Fruit fly (Drosophila melanogaster) whole organism, prepupa: Measurements from ENCODE around the gene sbr.
A peak's percentile ranks its signal among the peaks of the same experiment; 100 is the strongest.

Source experiments
- Blimp-1 ChIP-seq: fragments of 200-800 bp; sonication (Bioruptor generic); optimal IDR thresholded peaks from 3 replicates; lab custom pipeline; 2017; ENCODE audit warnings: missing biosample characterization, missing genetic modification characterization, mild to moderate bottlenecking, moderate library complexity, missing genetic modification reagents
- CG11762 ChIP-seq: fragments of 200-800 bp; sonication (Bioruptor generic); optimal IDR thresholded peaks from 3 replicates; lab custom pipeline; 2016; ENCODE audit warnings: missing biosample characterization, missing genetic modification characterization; ENCODE audit not compliant: insufficient read depth
- CG11902 ChIP-seq: fragments of 200-800 bp; sonication (Bioruptor generic); optimal IDR thresholded peaks from 3 replicates; lab custom pipeline; 2016; ENCODE audit warnings: missing biosample characterization, missing genetic modification characterization
- CG15336 ChIP-seq: fragments of 200-800 bp; sonication (Bioruptor generic); IDR thresholded peaks from 2 replicates; pipeline ENCODE4 v1.3.6; 2022; ENCODE audit warnings: missing biosample characterization, missing genetic modification characterization
- CG1621 ChIP-seq: fragments of 200-800 bp; sonication (Bioruptor generic); optimal IDR thresholded peaks from 3 replicates; lab custom pipeline; 2018; ENCODE audit warnings: missing biosample characterization, mild to moderate bottlenecking, missing genetic modification characterization
- CG3032 ChIP-seq: fragments of 200-800 bp; optimal IDR thresholded peaks from 2 replicates; lab custom pipeline; 2019; ENCODE audit warnings: missing biosample characterization, mild to moderate bottlenecking, missing genetic modification characterization, moderate library complexity
- CG31627 ChIP-seq: fragments of 200-800 bp; sonication (Bioruptor generic); optimal IDR thresholded peaks from 3 replicates; lab custom pipeline; 2016; ENCODE audit warnings: missing biosample characterization, missing genetic modification characterization
- CG32006 ChIP-seq: fragments of 200-800 bp; sonication (Bioruptor generic); optimal IDR thresholded peaks from 3 replicates; lab custom pipeline; 2017; ENCODE audit warnings: missing biosample characterization, mild to moderate bottlenecking, missing genetic modification characterization
- CG3919 ChIP-seq: fragments of 200-800 bp; sonication (Bioruptor generic); optimal IDR thresholded peaks from 3 replicates; lab custom pipeline; 2016; ENCODE audit warnings: missing biosample characterization, missing genetic modification characterization
- CG4318 ChIP-seq: fragments of 200-800 bp; sonication (Bioruptor generic); optimal IDR thresholded peaks from 3 replicates; lab custom pipeline; 2017; ENCODE audit warnings: missing biosample characterization, mild to moderate bottlenecking, missing genetic modification characterization
- CG6163 ChIP-seq: fragments of 200-800 bp; sonication (Bioruptor generic); IDR thresholded peaks from 3 replicates; pipeline ENCODE4 v1.3.6; 2022; ENCODE audit warnings: missing biosample characterization, missing genetic modification characterization
- CG6854 ChIP-seq: fragments of 200-800 bp; sonication (Bioruptor generic); optimal IDR thresholded peaks from 2 replicates; lab custom pipeline; 2017; ENCODE audit warnings: missing biosample characterization, mild to moderate bottlenecking, missing genetic modification characterization
- CG8119 ChIP-seq: fragments of 200-800 bp; sonication (Bioruptor generic); IDR thresholded peaks from 3 replicates; pipeline ENCODE4 v1.3.6; 2022; ENCODE audit warnings: missing biosample characterization, missing genetic modification characterization
- CG9139 ChIP-seq: fragments of 200-800 bp; sonication (Bioruptor generic); optimal IDR thresholded peaks from 3 replicates; lab custom pipeline; 2017; ENCODE audit warnings: missing biosample characterization, mild to moderate bottlenecking, missing genetic modification characterization
- Eip78C ChIP-seq: fragments of 200-800 bp; sonication (Bioruptor generic); peaks from one replicate; lab custom pipeline; 2016; ENCODE audit warnings: missing biosample characterization, missing genetic modification characterization
- Eip93F ChIP-seq: fragments of 200-800 bp; sonication (Bioruptor generic); optimal IDR thresholded peaks from 2 replicates; lab custom pipeline; 2016; ENCODE audit warnings: missing biosample characterization, mild to moderate bottlenecking, missing genetic modification characterization
- Ets96B ChIP-seq: fragments of 200-800 bp; optimal IDR thresholded peaks from 2 replicates; lab custom pipeline; 2019; ENCODE audit warnings: missing biosample characterization, mild to moderate bottlenecking, missing genetic modification characterization, moderate library complexity
- Hr4 ChIP-seq: fragments of 200-800 bp; sonication (Bioruptor generic); optimal IDR thresholded peaks from 3 replicates; lab custom pipeline; 2016; ENCODE audit warnings: missing biosample characterization, missing genetic modification characterization
- Met ChIP-seq: fragments of 200-800 bp; sonication (Bioruptor generic); optimal IDR thresholded peaks from 3 replicates; lab custom pipeline; 2016; ENCODE audit warnings: missing biosample characterization, missing genetic modification characterization
- OdsH ChIP-seq: fragments of 200-800 bp; sonication (Bioruptor generic); optimal IDR thresholded peaks from 3 replicates; lab custom pipeline; 2016; ENCODE audit warnings: missing biosample characterization, missing genetic modification characterization
- Smox ChIP-seq: fragments of 200-800 bp; sonication (Bioruptor generic); optimal IDR thresholded peaks from 3 replicates; lab custom pipeline; 2016; ENCODE audit warnings: missing biosample characterization, missing genetic modification characterization
- Sox102F ChIP-seq: fragments of 200-800 bp; sonication (Bioruptor generic); optimal IDR thresholded peaks from 2 replicates; lab custom pipeline; 2016; ENCODE audit warnings: missing biosample characterization, mild to moderate bottlenecking, missing genetic modification characterization
- Sox14 ChIP-seq: fragments of 200-800 bp; sonication (Bioruptor generic); optimal IDR thresholded peaks from 3 replicates; lab custom pipeline; 2016; ENCODE audit warnings: missing biosample characterization, missing genetic modification characterization
- Sox15 ChIP-seq: fragments of 200-800 bp; sonication (Bioruptor generic); optimal IDR thresholded peaks from 3 replicates; lab custom pipeline; 2016; ENCODE audit warnings: missing biosample characterization, missing genetic modification characterization
- dsx ChIP-seq: fragments of 200-800 bp; optimal IDR thresholded peaks from 3 replicates; lab custom pipeline; 2019; ENCODE audit warnings: missing biosample characterization, mild to moderate bottlenecking, missing genetic modification characterization, moderate library complexity; ENCODE audit not compliant: poor library complexity, severe bottlenecking
- eg ChIP-seq: fragments of 200-800 bp; sonication (Bioruptor generic); IDR thresholded peaks from 3 replicates; pipeline ENCODE4 v1.3.6; 2022; ENCODE audit warnings: missing biosample characterization, missing genetic modification characterization
- esn ChIP-seq: fragments of 200-800 bp; sonication (Bioruptor generic); optimal IDR thresholded peaks from 2 replicates; lab custom pipeline; 2016; ENCODE audit warnings: missing biosample characterization, mild to moderate bottlenecking, missing genetic modification characterization, moderate library complexity
- lz ChIP-seq: fragments of 200-800 bp; sonication (Bioruptor generic); optimal IDR thresholded peaks from 3 replicates; lab custom pipeline; 2016; ENCODE audit warnings: missing biosample characterization, missing genetic modification characterization
- net ChIP-seq: fragments of 200-800 bp; sonication (Bioruptor generic); optimal IDR thresholded peaks from 3 replicates; lab custom pipeline; 2016; ENCODE audit warnings: missing biosample characterization, missing genetic modification characterization
- spab ChIP-seq: fragments of 200-800 bp; sonication (Bioruptor generic); optimal IDR thresholded peaks from 2 replicates; lab custom pipeline; 2017; ENCODE audit warnings: missing biosample characterization, mild to moderate bottlenecking, missing genetic modification characterization, missing genetic modification reagents
- svp ChIP-seq: fragments of 200-800 bp; sonication (Bioruptor generic); peaks from one replicate; lab custom pipeline; 2016; ENCODE audit warnings: missing biosample characterization, missing genetic modification characterization
- vri ChIP-seq: fragments of 200-800 bp; sonication (Bioruptor generic); optimal IDR thresholded peaks from 3 replicates; lab custom pipeline; 2016; ENCODE audit warnings: missing biosample characterization, mild to moderate bottlenecking, missing genetic modification characterization

The sbr gene

DNA sequence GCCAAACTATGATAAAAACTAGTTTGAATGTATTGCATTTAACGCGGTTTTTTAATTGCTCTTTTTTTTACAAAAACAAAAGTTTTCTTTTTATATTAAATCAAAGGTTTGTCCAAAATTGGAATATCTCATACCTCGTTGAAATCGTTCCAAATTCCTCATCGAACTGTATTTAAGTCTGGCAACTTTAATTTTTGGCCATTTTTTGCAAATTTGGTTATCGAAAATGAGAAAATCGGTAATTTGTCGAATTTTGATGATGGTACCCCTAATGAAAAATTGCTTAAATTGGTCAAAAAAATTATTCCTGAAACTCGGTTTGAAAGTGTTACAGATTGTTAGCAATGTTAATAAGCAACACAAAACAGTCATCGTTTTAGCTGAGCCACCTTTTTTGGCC, 59.5 kb downstream of the sbr start:
- TF ChIP-seq Sox15, result no peak
- TF ChIP-seq Sox14 (GFP tag; lab: Kevin White, UChicago), result no peak
- no peak for TF ChIP-seq net
- TF ChIP-seq lz (GFP tag; lab: Kevin White, UChicago), result no peak
- no peak for TF ChIP-seq eg (GFP tag; lab: Robert Waterston, UW)
- TF ChIP-seq Blimp-1 (GFP tag; lab: Kevin White, UChicago), result no peak

DNA sequence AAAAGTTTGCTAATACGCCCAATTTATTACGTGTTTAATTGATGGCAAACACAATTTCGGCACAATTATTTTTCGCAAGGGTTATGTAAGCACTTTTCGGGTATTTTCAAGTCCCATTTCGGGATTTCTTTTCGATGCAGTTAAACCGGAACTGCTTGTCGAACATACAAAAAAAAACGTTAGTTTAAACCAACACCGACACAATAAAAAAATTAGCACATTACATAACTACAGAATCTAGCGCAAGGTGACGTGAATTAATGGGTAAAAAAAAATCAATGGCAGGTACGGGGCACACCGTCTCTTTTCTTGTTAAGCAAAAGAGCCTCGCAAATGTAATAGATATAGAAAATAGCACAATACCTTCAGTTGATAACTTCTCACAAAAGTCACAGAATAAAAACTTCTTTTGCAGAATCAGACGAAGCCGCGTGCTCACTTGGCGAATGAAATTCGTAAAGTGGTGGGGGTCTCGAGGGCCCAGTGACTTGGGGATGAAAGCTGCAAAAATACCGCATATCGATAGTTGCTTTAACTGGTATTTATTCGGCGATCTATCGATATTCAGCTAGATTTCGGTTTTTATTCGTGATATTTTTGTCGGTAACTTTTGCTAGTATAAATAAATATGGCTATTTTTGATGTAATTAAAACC, 60.3 kb downstream of the sbr start, which contains the start of the genes Ant2 and sesB:
Gene Ant2, minus strand, starts transcription at position 465 of the 655 bp plus-strand sequence.
Gene sesB, minus strand, starts transcription at position 516 of the 655 bp plus-strand sequence.
- TF ChIP-seq Smox (no peak), CG1621 (tag; lab: Kevin White, UChicago) (no peak), CG15336 (no peak; the same call in 1 of the 2 replicates), CG31627 (GFP tag; lab: Kevin White, UChicago) (no peak), spab (GFP tag; lab: Kevin White, UChicago) (no peak), vri (GFP tag; lab: Kevin White, UChicago) (peak; percentile 71), Sox102F (GFP tag; lab: Kevin White, UChicago) (no peak), Eip78C (GFP tag; lab: Kevin White, UChicago) (peak; percentile 46)

DNA sequence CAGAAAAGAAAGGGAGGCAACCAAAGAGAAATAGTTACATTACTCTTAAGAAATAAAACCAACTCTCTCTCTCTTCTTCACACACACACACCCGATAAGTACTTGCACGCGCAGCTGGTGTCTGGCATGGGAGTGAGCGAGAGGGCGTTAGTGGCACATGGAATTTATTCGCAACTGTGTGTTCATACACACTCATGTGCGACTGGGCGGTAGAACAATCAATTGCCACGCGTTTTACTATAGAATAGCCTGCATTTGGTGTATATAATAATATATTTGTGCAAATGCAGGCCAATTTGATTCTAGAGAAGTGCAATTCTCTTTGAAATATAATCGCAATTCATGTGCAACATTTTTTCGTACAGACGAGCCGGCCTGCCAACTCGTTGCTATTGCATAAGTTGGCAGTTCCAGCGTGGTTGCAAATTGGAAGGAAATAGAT, 61.0 kb downstream of the sbr start:
- TF ChIP-seq CG3919 (GFP tag; lab: Kevin White, UChicago), result peak; percentile 26
- TF ChIP-seq CG32006 (GFP tag; lab: Kevin White, UChicago), result no peak
- peak; percentile 76 for TF ChIP-seq vri (GFP tag; lab: Kevin White, UChicago)
- TF ChIP-seq CG6854, result peak; percentile 27
- no peak for TF ChIP-seq Ets96B (tag; lab: Kevin White, UChicago)
- peak; percentile 34 for TF ChIP-seq Met (GFP tag; lab: Kevin White, UChicago)
- TF ChIP-seq Smox, result no peak
- peak; percentile 56 for TF ChIP-seq dsx
- peak; percentile 32 for TF ChIP-seq Sox102F (GFP tag; lab: Kevin White, UChicago)
- TF ChIP-seq esn (GFP tag; lab: Kevin White, UChicago), result peak; percentile 4
- peak; percentile 53 for TF ChIP-seq Eip78C (GFP tag; lab: Kevin White, UChicago)

DNA sequence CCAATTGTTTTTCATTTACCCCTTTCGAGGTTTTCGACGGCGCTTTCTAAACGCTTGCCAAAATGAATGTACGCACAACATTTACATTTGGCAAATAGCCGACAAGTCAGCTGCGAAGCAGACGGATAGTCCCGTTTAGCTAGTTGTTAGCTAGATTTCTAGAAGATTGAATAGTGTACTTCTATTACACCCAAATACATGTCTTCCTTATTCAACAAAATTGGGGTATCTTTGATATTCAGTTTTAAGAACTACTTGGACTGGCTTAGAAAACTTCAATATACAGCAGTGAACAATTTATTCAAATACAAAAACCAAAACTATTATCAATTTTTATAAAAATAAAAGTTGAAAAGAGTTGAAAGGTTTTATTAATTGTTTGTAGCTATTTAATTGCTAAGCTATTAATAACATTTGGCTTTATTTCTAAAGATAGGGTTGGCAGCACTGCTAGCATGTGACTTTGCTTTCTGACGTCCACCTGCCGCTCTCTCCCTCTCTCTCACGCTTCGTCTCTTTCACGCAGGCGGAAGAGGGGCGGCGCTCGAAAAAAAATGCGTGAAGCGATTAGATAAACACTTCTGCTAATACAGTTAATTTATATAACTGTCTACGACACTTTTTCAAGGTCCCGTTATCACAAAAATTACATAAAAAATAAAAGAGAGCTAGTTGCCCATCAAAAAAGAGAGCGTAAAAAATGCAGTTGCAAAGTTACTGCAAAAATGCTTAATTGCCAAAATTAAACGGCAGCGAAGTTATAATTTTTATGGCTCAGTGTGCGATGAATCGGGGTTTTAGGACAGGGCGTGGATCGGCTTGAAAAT, 61.9 kb downstream of the sbr start:
- TF ChIP-seq Hr4 (GFP tag; lab: Kevin White, UChicago) (peak; percentile 13), spab (GFP tag; lab: Kevin White, UChicago) (no peak), vri (GFP tag; lab: Kevin White, UChicago) (peak; percentile 77), OdsH (GFP tag; lab: Kevin White, UChicago) (peak; percentile 20), CG32006 (GFP tag; lab: Kevin White, UChicago) (peak; percentile 49), CG11762 (GFP tag; lab: Kevin White, UChicago) (peak; percentile 19), CG8119 (GFP tag; lab: Robert Waterston, UW) (peak; percentile 29; the same call in 1 of the 3 replicates), lz (GFP tag; lab: Kevin White, UChicago) (no peak), CG4318 (peak; percentile 20), Eip78C (GFP tag; lab: Kevin White, UChicago) (peak; percentile 47), CG3032 (tag; lab: Kevin White, UChicago) (no peak)

DNA sequence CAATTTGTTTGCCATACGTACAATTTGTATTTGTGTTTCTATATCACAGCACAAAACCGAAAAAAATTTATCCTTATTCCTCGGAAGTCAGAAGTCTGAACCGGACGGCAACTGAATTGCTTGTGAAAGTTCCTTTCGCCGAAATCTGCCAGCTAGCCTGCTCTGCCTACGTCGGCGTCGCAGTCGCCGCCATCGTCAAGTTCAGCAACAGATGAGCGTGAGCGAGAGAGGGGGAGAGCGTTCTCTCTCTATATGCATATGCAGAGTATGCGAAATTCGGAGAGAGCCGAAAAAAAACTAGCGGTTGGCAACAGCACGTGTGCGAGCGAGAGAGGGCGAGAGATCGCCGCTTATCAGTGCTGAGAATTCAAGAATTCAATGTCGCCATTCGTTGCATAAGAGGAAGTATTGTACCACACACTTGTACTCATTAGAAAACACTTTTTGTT, 62.5 kb downstream of the sbr start:
- TF ChIP-seq CG11902 (no peak), Met (GFP tag; lab: Kevin White, UChicago) (peak; percentile 13), Eip93F (GFP tag; lab: Kevin White, UChicago) (peak; percentile 29), Sox102F (GFP tag; lab: Kevin White, UChicago) (peak; percentile 47), CG6854 (peak; percentile 43), CG6163 (peak; percentile 35; the same call in 1 of the 3 replicates), vri (GFP tag; lab: Kevin White, UChicago) (peak; percentile 95), Sox15 (no peak), Eip78C (GFP tag; lab: Kevin White, UChicago) (peak; percentile 77), CG9139 (GFP tag; lab: Kevin White, UChicago) (no peak), CG4318 (no peak), dsx (no peak), CG31627 (GFP tag; lab: Kevin White, UChicago) (no peak), svp (peak; percentile 75)
- TF ChIP-seq, all 60 proteins: peak for 8
